Worm (Caenorhabditis elegans) whole organism, late embryonic: Measurements from ENCODE around the gene gst-23.

Source experiments
- F13H6.1 ChIP-seq: sonication (generic microtip); optimal IDR thresholded peaks from 2 replicates; lab custom pipeline; 2016; ENCODE audit warnings: missing genetic modification characterization, missing compliant biosample characterization
- ama-1 ChIP-seq: fragments of 150-350 bp; optimal IDR thresholded peaks from 2 replicates; lab custom pipeline; 2014
- ceh-19 ChIP-seq: fragments of 200-800 bp; sonication (Bioruptor generic); optimal IDR thresholded peaks from 2 replicates; lab custom pipeline; 2018; ENCODE audit warnings: mild to moderate bottlenecking, missing genetic modification characterization, missing compliant biosample characterization
- ceh-2 ChIP-seq: sonication (generic microtip); optimal IDR thresholded peaks from 2 replicates; lab custom pipeline; 2016; ENCODE audit warnings: missing genotype, missing genetic modification characterization, missing compliant biosample characterization
- ceh-24 ChIP-seq: sonication (generic microtip); optimal IDR thresholded peaks from 2 replicates; lab custom pipeline; 2016; ENCODE audit warnings: mild to moderate bottlenecking, missing genetic modification characterization, missing compliant biosample characterization
- ceh-45 ChIP-seq: fragments of 200-800 bp; sonication (Bioruptor generic); IDR thresholded peaks from 2 replicates; pipeline ENCODE4 v1.3.6; 2022; ENCODE audit warnings: missing genetic modification reagents, missing genetic modification characterization, missing compliant biosample characterization
- dve-1 ChIP-seq: sonication (generic microtip); optimal IDR thresholded peaks from 2 replicates; lab custom pipeline; 2017; ENCODE audit warnings: antibody characterized with exemption, mild to moderate bottlenecking, missing genetic modification characterization, missing compliant biosample characterization
- ets-4 ChIP-seq: sonication (generic microtip); optimal IDR thresholded peaks from 2 replicates; lab custom pipeline; 2016; ENCODE audit warnings: missing genetic modification characterization, missing compliant biosample characterization
- hlh-30 ChIP-seq: sonication (generic microtip); optimal IDR thresholded peaks from 2 replicates; lab custom pipeline; 2017; ENCODE audit warnings: antibody characterized with exemption, missing genetic modification characterization, missing compliant biosample characterization; ENCODE audit not compliant: insufficient read depth
- madf-2 ChIP-seq: sonication (generic microtip); optimal IDR thresholded peaks from 2 replicates; lab custom pipeline; 2017; ENCODE audit warnings: missing genetic modification characterization, missing compliant biosample characterization
- pat-9 ChIP-seq: fragments of 200-800 bp; sonication (Bioruptor generic); optimal IDR thresholded peaks from 2 replicates; lab custom pipeline; 2018; ENCODE audit warnings: mild to moderate bottlenecking, missing genetic modification characterization, moderate library complexity, missing compliant biosample characterization
- pha-2 ChIP-seq: sonication (generic microtip); optimal IDR thresholded peaks from 2 replicates; lab custom pipeline; 2017; ENCODE audit warnings: mild to moderate bottlenecking, missing genetic modification characterization, missing compliant biosample characterization
- tbx-7 ChIP-seq: sonication (generic microtip); optimal IDR thresholded peaks from 2 replicates; lab custom pipeline; 2016; ENCODE audit warnings: missing genotype, missing genetic modification characterization, missing compliant biosample characterization

ce11 chrV:3257277-3257676 lies 14.2 kb downstream of the gst-23 start, which contains the start of gene T28A11.22:
- TF ChIP-seq pha-2 (tag; lab: Kevin White, UChicago) (no peak), pat-9 (tag; lab: Kevin White, UChicago) (no peak), ceh-2 (tag; lab: Kevin White, UChicago) (no peak), ama-1 (lab: Kevin White, UChicago) (no peak), madf-2 (tag; lab: Kevin White, UChicago) (no peak), ceh-19 (GFP tag; lab: Kevin White, UChicago) (no peak), ets-4 (tag; lab: Kevin White, UChicago) (no peak), ceh-24 (tag; lab: Kevin White, UChicago) (no peak), dve-1 (tag; lab: Kevin White, UChicago) (no peak), tbx-7 (no peak), hlh-30 (tag; lab: Kevin White, UChicago) (no peak), ceh-45 (GFP tag; lab: Robert Waterston, UW) (no peak), F13H6.1 (tag; lab: Kevin White, UChicago) (no peak)
